Fruit fly (Drosophila melanogaster) whole organism, wandering third instar larva: ENCODE results near the gene TBC1D23.

Experiments
- Dfd ChIP-seq: fragments of >200 bp; optimal IDR thresholded peaks from 2 replicates; lab custom pipeline; 2017; ENCODE audit warnings: missing biosample characterization, missing genetic modification characterization
- Hnf4 ChIP-seq: fragments of 200-800 bp; sonication (Bioruptor generic); optimal IDR thresholded peaks from 2 replicates; lab custom pipeline; 2016; ENCODE audit warnings: missing biosample characterization, mild to moderate bottlenecking, missing genetic modification characterization
- Hr78 ChIP-seq: fragments of >200 bp; optimal IDR thresholded peaks from 2 replicates; lab custom pipeline; 2017; ENCODE audit warnings: missing biosample characterization, missing genetic modification characterization
- Hr83 ChIP-seq: fragments of 200-300 bp; sonication (Bioruptor generic); optimal IDR thresholded peaks from 2 replicates; lab custom pipeline; 2016; ENCODE audit warnings: missing biosample characterization, mild to moderate bottlenecking, missing genetic modification characterization, moderate library complexity; ENCODE audit not compliant: poor library complexity, severe bottlenecking
- Mio ChIP-seq: sonication (Bioruptor generic); optimal IDR thresholded peaks from 2 replicates; lab custom pipeline; 2016; ENCODE audit warnings: missing biosample characterization, missing genetic modification characterization
- Myc ChIP-seq: fragments of >200 bp; optimal IDR thresholded peaks from 2 replicates; lab custom pipeline; 2017
- OdsH ChIP-seq: fragments of 200-800 bp; sonication (Bioruptor generic); optimal IDR thresholded peaks from 2 replicates; lab custom pipeline; 2016; ENCODE audit warnings: missing biosample characterization, mild to moderate bottlenecking, missing genetic modification characterization
- br ChIP-seq: fragments of 200-800 bp; sonication (Bioruptor generic); optimal IDR thresholded peaks from 2 replicates; lab custom pipeline; 2016; ENCODE audit warnings: missing biosample characterization, missing genetic modification characterization
- dmrt93B ChIP-seq: fragments of 200-800 bp; sonication (Bioruptor generic); optimal IDR thresholded peaks from 2 replicates; lab custom pipeline; 2018; ENCODE audit warnings: missing biosample characterization, mild to moderate bottlenecking, missing genetic modification characterization
- h ChIP-seq: fragments of 200-800 bp; sonication (Bioruptor generic); optimal IDR thresholded peaks from 3 replicates; lab custom pipeline; 2016; ENCODE audit warnings: missing biosample characterization, mild to moderate bottlenecking, missing genetic modification characterization
- lola ChIP-seq: fragments of >200 bp; optimal IDR thresholded peaks from 2 replicates; lab custom pipeline; 2017; ENCODE audit warnings: missing biosample characterization, missing genetic modification characterization
- usp ChIP-seq: fragments of >200 bp; optimal IDR thresholded peaks from 2 replicates; lab custom pipeline; 2017; ENCODE audit warnings: missing biosample characterization, missing genetic modification characterization

- no peak for TF ChIP-seq Hnf4 (GFP tag; lab: Kevin White, UChicago)
- TF ChIP-seq br (GFP tag; lab: Kevin White, UChicago): no peak
- no peak for TF ChIP-seq Myc (lab: Kevin White, UChicago)
- no peak for TF ChIP-seq dmrt93B
- no peak for TF ChIP-seq OdsH (GFP tag; lab: Kevin White, UChicago)
- TF ChIP-seq Hr83 (GFP tag; lab: Kevin White, UChicago): no peak
- no peak for TF ChIP-seq Dfd (GFP tag; lab: Kevin White, UChicago)
- no peak for TF ChIP-seq Mio
- TF ChIP-seq h (GFP tag; lab: Kevin White, UChicago): no peak
- no peak for TF ChIP-seq usp
- no peak for TF ChIP-seq Hr78
- TF ChIP-seq lola (GFP tag; lab: Kevin White, UChicago): no peak
These were observed 46.4 kb upstream of the TBC1D23 start for dm6 chr2L:1082668-1083067.
